Fruit fly (Drosophila melanogaster): ENCODE measurements around the gene CG7714.
A peak's percentile ranks its signal among the peaks of the same experiment; 100 is the strongest.

The CG7714 gene

DNA sequence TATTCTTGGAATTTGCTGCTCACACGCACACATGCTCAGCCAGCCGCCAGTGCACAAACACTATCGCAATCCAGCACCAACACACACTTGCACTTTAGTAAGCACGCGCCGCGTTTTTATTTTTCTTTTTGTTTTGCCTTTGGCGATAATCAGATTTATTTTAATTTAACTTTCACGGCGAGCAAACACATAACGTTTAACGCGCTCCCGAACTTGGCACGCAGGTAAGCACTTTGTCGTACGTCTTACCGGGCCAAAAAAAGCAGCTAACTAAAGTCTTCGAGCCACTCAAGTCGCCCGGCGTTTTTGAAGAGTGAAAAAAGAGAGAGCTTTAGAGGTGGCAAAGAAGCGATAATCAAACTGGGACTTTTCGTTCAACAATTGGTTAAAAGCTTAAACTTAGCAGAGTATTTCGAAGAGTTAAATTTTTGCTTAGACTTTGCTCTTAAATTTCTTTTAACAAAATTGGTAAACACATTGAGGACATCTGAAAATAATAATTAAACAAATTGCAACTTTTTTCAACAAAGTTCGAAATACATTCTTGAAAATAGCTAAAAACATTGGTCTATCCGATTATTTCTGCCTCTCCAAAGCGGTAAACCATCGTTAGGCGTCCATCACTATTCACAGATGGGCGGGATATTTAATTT lies 17.2 kb upstream of the CG7714 start, which contains the start of gene Mekk1 (continued):
- TF ChIP-seq CG32006 (GFP tag; optimal IDR thresholded peaks at IDR 0.05): peak; percentile 44
- no peak for TF ChIP-seq fd85E (GFP tag; optimal IDR thresholded peaks at IDR 0.05)
- TF ChIP-seq Hr38 (GFP tag; optimal IDR thresholded peaks at IDR 0.05): no peak
- peak; percentile 30 for TF ChIP-seq CG8319 (GFP tag; optimal IDR thresholded peaks at IDR 0.05)
- peak; percentile 58 for TF ChIP-seq CG6808 (GFP tag; optimal IDR thresholded peaks at IDR 0.05)
- TF ChIP-seq CG6163 (GFP tag; IDR thresholded peaks at IDR 0.05): 0 out of 3 replicates have a peak, but pooled peaks have one; percentile 40
- TF ChIP-seq spab (GFP tag; optimal IDR thresholded peaks at IDR 0.05): peak; percentile 4
- peak; percentile 62 for TF ChIP-seq Met (GFP tag; optimal IDR thresholded peaks at IDR 0.05)
- no peak for TF ChIP-seq Smox (GFP tag; optimal IDR thresholded peaks at IDR 0.05)
- TF ChIP-seq achi (GFP tag; optimal IDR thresholded peaks at IDR 0.05): peak; percentile 45
- TF ChIP-seq lz (GFP tag; optimal IDR thresholded peaks at IDR 0.05): peak; percentile 59
- peak; percentile 84 for TF ChIP-seq Eip78C (GFP tag)
- no peak for TF ChIP-seq CG1621 (tag; optimal IDR thresholded peaks at IDR 0.05)
- TF ChIP-seq fkh (GFP tag; optimal IDR thresholded peaks at IDR 0.05): no peak
- no peak for TF ChIP-seq salr (GFP tag; optimal IDR thresholded peaks at IDR 0.05)
- TF ChIP-seq CG10631 (GFP tag; optimal IDR thresholded peaks at IDR 0.05): peak; percentile 30
- peak; percentile 43 for TF ChIP-seq OdsH (GFP tag; optimal IDR thresholded peaks at IDR 0.05)
- no peak for TF ChIP-seq Eip93F (GFP tag; optimal IDR thresholded peaks at IDR 0.05)
- TF ChIP-seq CG9139 (GFP tag; optimal IDR thresholded peaks at IDR 0.05): no peak
- peak; percentile 22 for TF ChIP-seq CG11762 (GFP tag; optimal IDR thresholded peaks at IDR 0.05; ENCODE audit: insufficient read depth)
- TF ChIP-seq CG6792 (GFP tag; optimal IDR thresholded peaks at IDR 0.05): peak; percentile 9
- TF ChIP-seq CG6854 (GFP tag; optimal IDR thresholded peaks at IDR 0.05): no peak
- peak; percentile 59 for TF ChIP-seq CG31627 (GFP tag; optimal IDR thresholded peaks at IDR 0.05)
- TF ChIP-seq Lpt (GFP tag; optimal IDR thresholded peaks at IDR 0.05): peak; percentile 9
- 0 out of 2 replicates have a peak, but pooled peaks have one; percentile 30 for TF ChIP-seq Gug (GFP tag; IDR thresholded peaks at IDR 0.05)
- TF ChIP-seq Sox14 (GFP tag; optimal IDR thresholded peaks at IDR 0.05): peak; percentile 55
- TF ChIP-seq CG8119 (GFP tag; IDR thresholded peaks at IDR 0.05): peak; percentile 40; the same call in 1 of the 3 replicates
- peak; percentile 11 for TF ChIP-seq CG10669 (GFP tag; optimal IDR thresholded peaks at IDR 0.05)
- TF ChIP-seq CG16779 (tag; optimal IDR thresholded peaks at IDR 0.05): no peak
- no peak for TF ChIP-seq vri (GFP tag; optimal IDR thresholded peaks at IDR 0.05)
- peak; percentile 24 for TF ChIP-seq fd59A (GFP tag; optimal IDR thresholded peaks at IDR 0.05)
- TF ChIP-seq Ets21C (GFP tag; optimal IDR thresholded peaks at IDR 0.05): peak; percentile 49
- peak; percentile 19 for TF ChIP-seq CG7368 (GFP tag; optimal IDR thresholded peaks at IDR 0.05)
- TF ChIP-seq esn (GFP tag; optimal IDR thresholded peaks at IDR 0.05): peak; percentile 67
- peak; percentile 38; the same call in 1 of the 2 replicates for TF ChIP-seq CG15336 (GFP tag; IDR thresholded peaks at IDR 0.05)

DNA sequence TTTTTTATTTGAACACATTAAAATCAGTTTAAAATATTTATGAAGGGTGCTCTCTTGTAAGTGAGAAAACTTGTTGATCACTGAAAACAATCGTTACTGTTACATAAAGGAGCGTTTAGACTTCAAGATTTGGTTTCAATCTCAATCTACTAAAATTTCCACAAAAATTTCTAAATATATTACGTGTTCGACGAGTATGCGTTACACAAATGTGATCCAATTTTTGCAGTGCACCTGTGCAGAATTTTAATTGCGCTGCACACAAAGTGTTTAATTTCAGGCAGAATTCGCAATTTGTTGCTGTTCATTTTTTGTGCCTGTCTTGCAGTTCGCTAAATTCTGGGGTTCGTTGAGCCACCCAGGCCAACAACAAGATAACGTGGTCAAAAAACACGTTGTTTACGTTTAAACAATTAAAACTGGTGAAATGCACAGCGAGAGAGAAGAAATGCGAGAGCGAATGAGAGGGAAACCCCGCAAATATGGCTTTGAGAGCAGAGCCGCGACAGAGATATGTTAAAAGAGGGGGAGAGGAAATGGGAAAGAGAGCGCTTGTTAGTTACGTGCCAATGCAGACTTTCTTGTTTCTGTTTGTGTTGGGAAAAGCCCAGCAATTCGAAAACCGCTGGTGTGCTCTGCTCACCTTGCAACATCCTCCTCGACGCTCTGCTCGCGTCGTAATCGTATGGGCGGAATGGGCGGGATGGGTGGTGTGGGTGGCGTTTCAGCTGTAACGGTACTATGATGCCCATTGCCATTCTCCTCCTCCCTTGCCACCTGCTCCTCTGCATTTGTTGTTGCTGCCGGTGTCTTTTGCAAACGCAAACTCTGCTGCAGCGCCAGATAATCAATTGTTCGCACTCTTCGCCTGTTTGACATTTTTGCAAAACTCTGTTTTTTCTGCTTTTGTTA lies 16.4 kb upstream of the CG7714 start:
- peak; percentile 71 for TF ChIP-seq svp (GFP tag)
- TF ChIP-seq topi (GFP tag; optimal IDR thresholded peaks at IDR 0.05): peak; percentile 79
- TF ChIP-seq Eip75B (GFP tag; optimal IDR thresholded peaks at IDR 0.05): peak; percentile 52
- TF ChIP-seq spab (GFP tag; optimal IDR thresholded peaks at IDR 0.05): no peak
- no peak for TF ChIP-seq dsx (GFP tag; optimal IDR thresholded peaks at IDR 0.05; ENCODE audit: poor library complexity, severe bottlenecking)
- peak; percentile 45 for TF ChIP-seq Ets21C (GFP tag; optimal IDR thresholded peaks at IDR 0.05)
- no peak for TF ChIP-seq fd85E (GFP tag; optimal IDR thresholded peaks at IDR 0.05)
- TF ChIP-seq CG6163 (GFP tag; IDR thresholded peaks at IDR 0.05): peak; percentile 46; the same call in 2 of the 3 replicates
- peak; percentile 75 for TF ChIP-seq Eip78C (GFP tag)
- TF ChIP-seq dac (GFP tag; optimal IDR thresholded peaks at IDR 0.05): no peak
- TF ChIP-seq eg (GFP tag; IDR thresholded peaks at IDR 0.05): peak; percentile 46; the same call in 1 of the 3 replicates
- TF ChIP-seq CG8632 (GFP tag; optimal IDR thresholded peaks at IDR 0.05): no peak
- TF ChIP-seq CG7368 (GFP tag; optimal IDR thresholded peaks at IDR 0.05): no peak
- peak; percentile 72 for TF ChIP-seq CG32006 (GFP tag; optimal IDR thresholded peaks at IDR 0.05)
- TF ChIP-seq CG10631 (GFP tag; optimal IDR thresholded peaks at IDR 0.05): peak; percentile 41
- TF ChIP-seq Gug (GFP tag; IDR thresholded peaks at IDR 0.05): no peak
- no peak for TF ChIP-seq fd59A (GFP tag; optimal IDR thresholded peaks at IDR 0.05)
- TF ChIP-seq fkh (GFP tag; optimal IDR thresholded peaks at IDR 0.05): no peak
- peak; percentile 56 for TF ChIP-seq Hr4 (GFP tag; optimal IDR thresholded peaks at IDR 0.05)
- TF ChIP-seq Hr39 (GFP tag; optimal IDR thresholded peaks at IDR 0.05): peak; percentile 64
- peak; percentile 39 for TF ChIP-seq CG4318 (GFP tag; optimal IDR thresholded peaks at IDR 0.05)
- TF ChIP-seq Blimp-1 (GFP tag; optimal IDR thresholded peaks at IDR 0.05): no peak
- peak; percentile 14 for TF ChIP-seq CG11902 (GFP tag; optimal IDR thresholded peaks at IDR 0.05)

Data from whole organism, prepupa.